Worm (Caenorhabditis elegans): ENCODE results near the gene acr-2.

DNA sequence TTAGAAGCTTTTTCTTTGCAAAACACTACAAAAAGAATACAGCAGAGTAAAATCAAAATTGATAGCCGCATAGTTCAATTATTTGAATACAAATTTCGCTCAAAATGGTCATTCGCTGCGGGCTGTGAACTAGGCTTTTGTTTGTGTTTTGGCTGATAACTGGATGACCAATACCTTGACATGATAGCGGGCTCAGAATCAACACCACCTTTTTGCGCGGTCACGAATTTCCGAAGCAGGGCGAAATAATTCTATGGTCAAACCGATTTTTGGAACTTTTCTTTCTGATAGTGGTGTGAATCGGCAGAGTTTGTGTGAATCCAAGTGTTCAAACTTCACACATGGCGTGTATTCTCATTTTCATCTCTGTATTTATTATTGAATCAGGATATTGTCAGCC lies 4.1 kb upstream of the acr-2 start, which contains the start of the genes F38B6.7 and F38B6.2:
- TF ChIP-seq elt-1 (tag; optimal IDR thresholded peaks at IDR 0.05; ENCODE audit: borderline replicate concordance, insufficient read depth): no peak
- no peak for TF ChIP-seq ham-2 (GFP tag; optimal IDR thresholded peaks at IDR 0.05)
